Fruit fly (Drosophila melanogaster): ENCODE results near the gene ppk18.

ppk18 gene

DNA sequence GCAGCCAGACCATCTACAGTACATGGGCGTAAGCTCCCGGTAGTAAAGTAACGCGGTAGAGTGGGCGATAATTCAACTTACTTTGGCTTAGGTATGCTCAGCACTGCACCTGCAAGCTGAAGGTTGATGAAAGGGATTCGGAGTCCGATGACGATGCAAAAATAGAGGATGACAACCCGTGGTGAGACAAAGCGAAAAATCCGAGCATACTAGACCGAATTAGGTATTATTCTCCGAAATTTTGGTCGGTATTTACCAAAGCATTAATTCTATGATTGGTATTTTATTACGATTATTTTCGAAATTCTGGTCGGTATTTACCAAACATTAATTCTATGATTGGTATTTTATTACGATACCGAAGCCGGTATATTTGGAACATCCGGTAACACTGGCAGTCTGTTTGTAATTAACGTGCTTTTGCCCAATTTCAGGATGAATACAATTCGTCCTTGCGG lies 19.8 kb upstream of the ppk18 start, which contains the start of gene CG4036 (continued):
- TF ChIP-seq CoRest (tag; optimal IDR thresholded peaks at IDR 0.05) = no peak
- peak; percentile 10 for TF ChIP-seq CG10267 (tag; optimal IDR thresholded peaks at IDR 0.05)
- TF ChIP-seq CG5245 (GFP tag; optimal IDR thresholded peaks at IDR 0.05) = no peak
- no peak for TF ChIP-seq CG11695 (GFP tag; IDR thresholded peaks at IDR 0.05)
- TF ChIP-seq CG10462 (GFP tag; optimal IDR thresholded peaks at IDR 0.05) = no peak
- no peak for TF ChIP-seq chn (GFP tag; optimal IDR thresholded peaks at IDR 0.05)
- no peak for TF ChIP-seq CG8290 (GFP tag; optimal IDR thresholded peaks at IDR 0.05)
- TF ChIP-seq CG8290 (tag; optimal IDR thresholded peaks at IDR 0.05) = peak in 1 of 2 experiments; percentile 54
- TF ChIP-seq CG8478 (optimal IDR thresholded peaks at IDR 0.05) = no peak
- TF ChIP-seq CHES-1-like (GFP tag; optimal IDR thresholded peaks at IDR 0.05) = peak; percentile 30
- TF ChIP-seq CG31224 (GFP tag; IDR thresholded peaks at IDR 0.05) = no peak
- no peak for TF ChIP-seq CG14965 (GFP tag; optimal IDR thresholded peaks at IDR 0.05; ENCODE audit: borderline replicate concordance)
- no peak for TF ChIP-seq CG12391 (tag; optimal IDR thresholded peaks at IDR 0.05)
- no peak for TF ChIP-seq CG12071 (GFP tag; optimal IDR thresholded peaks at IDR 0.05)
- TF ChIP-seq HHEX (GFP tag; optimal IDR thresholded peaks at IDR 0.05) = no peak
- no peak for TF ChIP-seq MTF-1 (GFP tag; optimal IDR thresholded peaks at IDR 0.05; ENCODE audit: borderline replicate concordance)
- peak; percentile 17 for TF ChIP-seq HLHmδ (GFP tag; optimal IDR thresholded peaks at IDR 0.05)
- TF ChIP-seq CG15073 (GFP tag; optimal IDR thresholded peaks at IDR 0.05) = no peak
- no peak for TF ChIP-seq CG14441 (GFP tag; IDR thresholded peaks at IDR 0.05)
- TF ChIP-seq lov (optimal IDR thresholded peaks at IDR 0.05) = no peak
- no peak for TF ChIP-seq lov (GFP tag; IDR thresholded peaks at IDR 0.05)
- peak; percentile 65 for TF ChIP-seq Ets97D (GFP tag; optimal IDR thresholded peaks at IDR 0.05)
- TF ChIP-seq rib (GFP tag; IDR thresholded peaks at IDR 0.05) = no peak
- TF ChIP-seq sob (GFP tag; IDR thresholded peaks at IDR 0.05) = no peak
- no peak for TF ChIP-seq gt (GFP tag; IDR thresholded peaks at IDR 0.05)
- no peak for TF ChIP-seq Camta (GFP tag; optimal IDR thresholded peaks at IDR 0.05)
- TF ChIP-seq ranshi (GFP tag; IDR thresholded peaks at IDR 0.05) = no peak
- no peak for TF ChIP-seq zfh2 (GFP tag; optimal IDR thresholded peaks at IDR 0.05)
- no peak for TF ChIP-seq Asciz (GFP tag; optimal IDR thresholded peaks at IDR 0.05)
- no peak for TF ChIP-seq ap (GFP tag; IDR thresholded peaks at IDR 0.05)
- TF ChIP-seq CG2712 (tag; optimal IDR thresholded peaks at IDR 0.05) = peak; percentile 11
- peak; percentile 33 for TF ChIP-seq nom (GFP tag; optimal IDR thresholded peaks at IDR 0.05)
- peak; percentile 18 for TF ChIP-seq CG2116 (GFP tag; optimal IDR thresholded peaks at IDR 0.05)
- TF ChIP-seq BEAF-32 (GFP tag; optimal IDR thresholded peaks at IDR 0.05) = peak; percentile 52
- TF ChIP-seq row (GFP tag; IDR thresholded peaks at IDR 0.05) = no peak; the same call in 2 of the 3 replicates
- no peak for TF ChIP-seq CG18599 (GFP tag; optimal IDR thresholded peaks at IDR 0.05)
- no peak for TF ChIP-seq Hey (tag; optimal IDR thresholded peaks at IDR 0.05)
- no peak for TF ChIP-seq h (optimal IDR thresholded peaks at IDR 0.05)
- TF ChIP-seq Myb (GFP tag; optimal IDR thresholded peaks at IDR 0.05) = peak; percentile 93
- no peak for TF ChIP-seq wdn (GFP tag; IDR thresholded peaks at IDR 0.05)
- no peak for TF ChIP-seq pita (GFP tag; optimal IDR thresholded peaks at IDR 0.05)
- TF ChIP-seq slbo (GFP tag; IDR thresholded peaks at IDR 0.05) = no peak
- no peak for TF ChIP-seq yki (optimal IDR thresholded peaks at IDR 0.05)
- no peak for TF ChIP-seq Med (GFP tag)
- TF ChIP-seq CG31441 (GFP tag; IDR thresholded peaks at IDR 0.05) = no peak
- TF ChIP-seq CkIIα-i1 (GFP tag; IDR thresholded peaks at IDR 0.05) = no peak
- TF ChIP-seq Meics (GFP tag; optimal IDR thresholded peaks at IDR 0.05) = no peak
- TF ChIP-seq sens-2 (GFP tag; IDR thresholded peaks at IDR 0.05) = no peak
- no peak for TF ChIP-seq CG4730 (GFP tag; IDR thresholded peaks at IDR 0.05)
- peak; percentile 92 for TF ChIP-seq CG9797 (GFP tag; optimal IDR thresholded peaks at IDR 0.05)
- TF ChIP-seq CG18476 (GFP tag; optimal IDR thresholded peaks at IDR 0.05) = no peak
- no peak for TF ChIP-seq gce (GFP tag; IDR thresholded peaks at IDR 0.05)
- no peak for TF ChIP-seq az2 (GFP tag; optimal IDR thresholded peaks at IDR 0.05)
- TF ChIP-seq NC2β (GFP tag; optimal IDR thresholded peaks at IDR 0.05) = no peak
